Worm (Caenorhabditis elegans) whole organism, L4 larva: ENCODE data around the gene K09G1.2.
A peak's percentile ranks its signal among the peaks of the same experiment; 100 is the strongest.

Source experiments
- F26F4.8 ChIP-seq: fragments of 200-800 bp; sonication (Bioruptor generic); conservative IDR thresholded peaks from 2 replicates; pipeline ENCODE4 v1.3.6; 2022; ENCODE audit warnings: missing genetic modification characterization, missing compliant biosample characterization
- F37D6.2 ChIP-seq: sonication (generic microtip); optimal IDR thresholded peaks from 2 replicates; lab custom pipeline; 2016; ENCODE audit warnings: mild to moderate bottlenecking, missing genetic modification characterization, missing compliant biosample characterization
- F44E2.7 ChIP-seq: fragments of 200-800 bp; sonication (Bioruptor generic); IDR thresholded peaks from 2 replicates; pipeline ENCODE4 v2.1.2; 2022; ENCODE audit warnings: missing genetic modification characterization, missing compliant biosample characterization
- T26A8.4 ChIP-seq: fragments of 200-800 bp; sonication (Bioruptor generic); IDR thresholded peaks from 2 replicates; pipeline ENCODE4 v1.3.6; 2022; ENCODE audit warnings: missing genetic modification characterization, missing compliant biosample characterization
- Y105C5A.15 ChIP-seq: fragments of 200-800 bp; sonication (Bioruptor generic); IDR thresholded peaks from 2 replicates; pipeline ENCODE4 v1.3.6; 2022; ENCODE audit warnings: missing genetic modification characterization, missing compliant biosample characterization
- ZK337.2 ChIP-seq: fragments of 200-800 bp; sonication (Bioruptor generic); IDR thresholded peaks from 2 replicates; pipeline ENCODE4 v1.3.6; 2022; ENCODE audit warnings: missing genetic modification reagents, missing genetic modification characterization, missing compliant biosample characterization
- aha-1 ChIP-seq: fragments of 150-350 bp; peaks from one replicate; lab custom pipeline; 2014; ENCODE audit warnings: missing biosample characterization, missing genetic modification characterization
- aly-2 ChIP-seq: sonication (generic microtip); optimal IDR thresholded peaks from 2 replicates; lab custom pipeline; 2018; ENCODE audit warnings: missing biosample characterization, missing genetic modification characterization
- ama-1 ChIP-seq: fragments of 150-350 bp; optimal IDR thresholded peaks from 2 replicates; lab custom pipeline; 2014; ENCODE audit warnings: inconsistent platforms, mixed read lengths
- arid-1 ChIP-seq: fragments of 200-800 bp; sonication (Bioruptor generic); conservative IDR thresholded peaks from 2 replicates; pipeline ENCODE4 v1.3.6; 2022; ENCODE audit warnings: missing genetic modification reagents, missing genetic modification characterization, missing compliant biosample characterization
- ceh-62 ChIP-seq: sonication (generic microtip); optimal IDR thresholded peaks from 2 replicates; lab custom pipeline; 2017; ENCODE audit warnings: missing biosample characterization, missing genetic modification characterization
- ceh-82 ChIP-seq: sonication (generic microtip); optimal IDR thresholded peaks from 2 replicates; lab custom pipeline; 2017; ENCODE audit warnings: missing biosample characterization, missing genetic modification characterization
- ces-1 ChIP-seq: fragments of 150-350 bp; sonication (generic microtip); optimal IDR thresholded peaks from 4 replicates; lab custom pipeline; 2014; ENCODE audit warnings: missing biosample characterization, missing genetic modification reagents, missing genetic modification characterization
- cey-2 ChIP-seq: sonication (generic microtip); optimal IDR thresholded peaks from 3 replicates; lab custom pipeline; 2017; ENCODE audit warnings: missing genetic modification characterization, mild to moderate bottlenecking, missing compliant biosample characterization, antibody characterized with exemption, borderline replicate concordance; ENCODE audit not compliant: insufficient read depth
- daf-12 ChIP-seq: fragments of 150-350 bp; optimal IDR thresholded peaks from 2 replicates; lab custom pipeline; 2014; ENCODE audit warnings: missing biosample characterization, missing genetic modification reagents, missing genetic modification characterization
- daf-16 ChIP-seq, 3 experiments: sonication (generic microtip); optimal IDR thresholded peaks; 2 replicates each; lab custom pipeline; 2016 to 2017; ENCODE audit warnings: missing genetic modification characterization in 3 of 3, missing genetic modification reagents in 3 of 3, mild to moderate bottlenecking in 2 of 3, missing compliant biosample characterization in 2 of 3, missing biosample characterization in 1 of 3, moderate library complexity in 1 of 3
- dmd-8 ChIP-seq: fragments of 200-800 bp; sonication (Bioruptor generic); IDR thresholded peaks from 2 replicates; pipeline ENCODE4 v1.3.6; 2022; ENCODE audit warnings: missing genetic modification characterization, missing compliant biosample characterization
- dmd-9 ChIP-seq: fragments of 200-800 bp; sonication (Bioruptor generic); IDR thresholded peaks from 2 replicates; pipeline ENCODE4 v1.3.6; 2022; ENCODE audit warnings: missing genetic modification reagents, missing genetic modification characterization, missing compliant biosample characterization
- dve-1 ChIP-seq: sonication (generic microtip); optimal IDR thresholded peaks from 2 replicates; lab custom pipeline; 2017; ENCODE audit warnings: antibody characterized with exemption, mild to moderate bottlenecking, missing genetic modification characterization, missing compliant biosample characterization; ENCODE audit not compliant: insufficient read depth
- fkh-10 ChIP-seq: fragments of 150-350 bp; optimal IDR thresholded peaks from 2 replicates; lab custom pipeline; 2014; ENCODE audit warnings: missing biosample characterization, missing genetic modification reagents, missing genetic modification characterization
- gei-8 ChIP-seq: fragments of 200-800 bp; sonication (Bioruptor generic); optimal IDR thresholded peaks from 2 replicates; lab custom pipeline; 2018; ENCODE audit warnings: mild to moderate bottlenecking, missing genetic modification characterization, missing compliant biosample characterization
- hmg-1.1 ChIP-seq: fragments of 200-800 bp; sonication (Bioruptor generic); IDR thresholded peaks from 2 replicates; pipeline ENCODE4 v1.3.6; 2022; ENCODE audit warnings: missing genetic modification reagents, missing genetic modification characterization, missing compliant biosample characterization
- jun-1 ChIP-seq: fragments of 150-350 bp; optimal IDR thresholded peaks from 2 replicates; lab custom pipeline; 2014; ENCODE audit warnings: missing biosample characterization, missing genetic modification reagents, missing genetic modification characterization
- lin-39 ChIP-seq: fragments of 150-350 bp; optimal IDR thresholded peaks from 2 replicates; lab custom pipeline; 2014; ENCODE audit warnings: missing biosample characterization, missing genetic modification reagents, missing genetic modification characterization
- lir-3 ChIP-seq: sonication (generic microtip); optimal IDR thresholded peaks from 2 replicates; lab custom pipeline; 2016; ENCODE audit warnings: mild to moderate bottlenecking, missing genetic modification characterization, missing compliant biosample characterization
- lsy-2 ChIP-seq, 2 experiments: fragments of 150-350 bp in 1 of 2; sonication (generic microtip) in 1 of 2; optimal IDR thresholded peaks; 2 replicates each; lab custom pipeline; 2014 to 2017; ENCODE audit warnings: missing biosample characterization in 2 of 2, missing genetic modification characterization in 2 of 2
- mdl-1 ChIP-seq, 2 experiments: fragments of 150-350 bp in 1 of 2; sonication (generic microtip) in 1 of 2; optimal IDR thresholded peaks; 2 replicates each; lab custom pipeline; 2014 to 2017; ENCODE audit warnings: missing biosample characterization in 2 of 2, missing genetic modification characterization in 2 of 2
- mep-1 ChIP-seq: fragments of 150-350 bp; sonication (generic microtip); optimal IDR thresholded peaks from 3 replicates; lab custom pipeline; 2014; ENCODE audit warnings: missing biosample characterization, missing genetic modification characterization
- mes-2 ChIP-seq: sonication (generic microtip); optimal IDR thresholded peaks from 2 replicates; lab custom pipeline; 2016; ENCODE audit warnings: missing genotype, mild to moderate bottlenecking, missing genetic modification characterization, missing compliant biosample characterization; ENCODE audit not compliant: poor library complexity, severe bottlenecking
- nhr-111 ChIP-seq: fragments of 200-800 bp; sonication (Bioruptor generic); optimal IDR thresholded peaks from 2 replicates; lab custom pipeline; 2018; ENCODE audit warnings: mild to moderate bottlenecking, missing genetic modification characterization, missing compliant biosample characterization
- nhr-25 ChIP-seq: sonication (generic microtip); optimal IDR thresholded peaks from 2 replicates; lab custom pipeline; 2017; ENCODE audit warnings: missing genetic modification characterization, mild to moderate bottlenecking, missing compliant biosample characterization, antibody characterized with exemption, moderate library complexity, borderline replicate concordance; ENCODE audit not compliant: insufficient read depth
- nhr-28 ChIP-seq: fragments of 150-350 bp; optimal IDR thresholded peaks from 2 replicates; lab custom pipeline; 2014; ENCODE audit warnings: missing biosample characterization, missing genetic modification characterization
- nhr-48 ChIP-seq: sonication (generic microtip); optimal IDR thresholded peaks from 2 replicates; lab custom pipeline; 2016; ENCODE audit warnings: mild to moderate bottlenecking, missing genetic modification characterization, missing compliant biosample characterization
- nhr-6 ChIP-seq: fragments of 150-350 bp; optimal IDR thresholded peaks from 2 replicates; lab custom pipeline; 2014; ENCODE audit warnings: missing biosample characterization, missing genetic modification characterization
- nhr-76 ChIP-seq: fragments of 150-350 bp; optimal IDR thresholded peaks from 2 replicates; lab custom pipeline; 2014; ENCODE audit warnings: missing biosample characterization, missing genetic modification characterization
- nhr-77 ChIP-seq: fragments of 150-350 bp; optimal IDR thresholded peaks from 2 replicates; lab custom pipeline; 2014; ENCODE audit warnings: missing biosample characterization, missing genetic modification characterization
- php-3 ChIP-seq: fragments of 200-800 bp; sonication (Bioruptor generic); IDR thresholded peaks from 2 replicates; pipeline ENCODE4 v1.3.6; 2022; ENCODE audit warnings: missing genetic modification reagents, missing genetic modification characterization, missing compliant biosample characterization
- pqm-1 ChIP-seq: sonication (generic microtip); optimal IDR thresholded peaks from 2 replicates; lab custom pipeline; 2017; ENCODE audit warnings: missing biosample characterization, missing genetic modification characterization
- sdz-12 ChIP-seq: fragments of 200-800 bp; sonication (Bioruptor generic); optimal IDR thresholded peaks from 2 replicates; lab custom pipeline; 2018; ENCODE audit warnings: mild to moderate bottlenecking, missing genetic modification characterization, missing compliant biosample characterization
- set-16 ChIP-seq: fragments of 200-800 bp; sonication (Bioruptor generic); IDR thresholded peaks from 2 replicates; pipeline ENCODE4 v1.3.6; 2022; ENCODE audit warnings: missing genetic modification reagents, missing genetic modification characterization, missing compliant biosample characterization
- skn-1 ChIP-seq: fragments of 150-350 bp; optimal IDR thresholded peaks from 2 replicates; lab custom pipeline; 2014; ENCODE audit warnings: missing biosample characterization, missing genetic modification characterization
- spr-3 ChIP-seq: fragments of 200-800 bp; sonication (Bioruptor generic); optimal IDR thresholded peaks from 2 replicates; lab custom pipeline; 2018; ENCODE audit warnings: mild to moderate bottlenecking, missing genetic modification characterization, missing compliant biosample characterization
- unc-62 ChIP-seq, 3 experiments: fragments of 150-350 bp in 1 of 3; sonication (generic microtip); optimal IDR thresholded peaks in 2 of 3; peaks in 1 of 3; 1 replicate in 1 of 3; 2 replicates in 2 of 3; lab custom pipeline; 2014 to 2017; ENCODE audit warnings: missing biosample characterization in 3 of 3, missing genetic modification characterization in 3 of 3, missing genetic modification reagents in 3 of 3, missing genotype in 1 of 3
- zfp-3 ChIP-seq: fragments of 200-800 bp; sonication (Bioruptor generic); conservative IDR thresholded peaks from 2 replicates; pipeline ENCODE4 v1.3.6; 2022; ENCODE audit warnings: missing genetic modification reagents, missing genetic modification characterization, missing compliant biosample characterization
- zip-11 ChIP-seq: fragments of 200-800 bp; sonication (Bioruptor generic); IDR thresholded peaks from 2 replicates; pipeline ENCODE4 v1.3.6; 2022; ENCODE audit warnings: missing genetic modification characterization, missing compliant biosample characterization
- ztf-7 ChIP-seq: fragments of 150-350 bp; optimal IDR thresholded peaks from 2 replicates; lab custom pipeline; 2014; ENCODE audit warnings: missing biosample characterization, missing genetic modification characterization

Gene K09G1.2

ce11 chrV:9546042-9546581, 44.3 kb upstream of the K09G1.2 start, which contains the start of gene C50F4.6:
Gene C50F4.6 (plus strand): TSS chrV:9546092.
- no peak for TF ChIP-seq dmd-8 (GFP tag; lab: Robert Waterston, UW)
- no peak for TF ChIP-seq gei-8
- TF ChIP-seq lsy-2 (tag; optimal IDR thresholded peaks at IDR 0.05; lab: Kevin White, UChicago) = no peak
- TF ChIP-seq pqm-1 (tag; lab: Kevin White, UChicago) = no peak
- no peak for TF ChIP-seq ceh-62 (tag; lab: Kevin White, UChicago)
- TF ChIP-seq nhr-77 (tag; lab: Kevin White, UChicago) = peak; percentile 9
- TF ChIP-seq nhr-76 (tag; lab: Kevin White, UChicago) = no peak
- peak; percentile 64 for TF ChIP-seq ama-1 (lab: Kevin White, UChicago)
- no peak for TF ChIP-seq fkh-10 (GFP tag; lab: Kevin White, UChicago)
- TF ChIP-seq set-16 (GFP tag; lab: Robert Waterston, UW) = no peak
- peak; percentile 58; the same call in 1 of the 2 replicates for TF ChIP-seq zfp-3 (GFP tag; lab: Robert Waterston, UW)
- no peak for TF ChIP-seq ces-1 (GFP tag; lab: Kevin White, UChicago)
- TF ChIP-seq dve-1 (tag; lab: Kevin White, UChicago) = peak; percentile 0
- peak; percentile 41; the same call in 1 of the 2 replicates for TF ChIP-seq hmg-1.1 (GFP tag; lab: Robert Waterston, UW)
- TF ChIP-seq arid-1 (GFP tag; lab: Robert Waterston, UW) = 0 out of 2 replicates have a peak, but pooled peaks have one; percentile 22

ce11 chrV:9546860-9547269, 43.6 kb upstream of the K09G1.2 start, which contains the start of gene his-37:
Gene his-37 (plus strand): TSS chrV:9547105.
- TF ChIP-seq dmd-9 (GFP tag; lab: Robert Waterston, UW) = peak; percentile 95
- peak; percentile 88 for TF ChIP-seq cey-2
- TF ChIP-seq mep-1 (tag; lab: Kevin White, UChicago) = peak; percentile 99
- TF ChIP-seq skn-1 (tag; lab: Kevin White, UChicago) = peak; percentile 78
- peak; percentile 98 for TF ChIP-seq nhr-6 (tag; lab: Kevin White, UChicago)
- TF ChIP-seq F37D6.2 = peak; percentile 97
- TF ChIP-seq jun-1 = peak; percentile 97
- peak; percentile 61; the same call in 1 of the 2 replicates for TF ChIP-seq Y105C5A.15 (GFP tag; lab: Robert Waterston, UW)
- TF ChIP-seq arid-1 (GFP tag; lab: Robert Waterston, UW) = peak; percentile 92
- TF ChIP-seq F44E2.7 (GFP tag; lab: Robert Waterston, UW) = no peak
- peak; percentile 94 for TF ChIP-seq php-3 (GFP tag; lab: Robert Waterston, UW)
- TF ChIP-seq T26A8.4 = peak; percentile 98
- TF ChIP-seq hmg-1.1 (GFP tag; lab: Robert Waterston, UW) = peak; percentile 97
- no peak for TF ChIP-seq F26F4.8 (GFP tag; lab: Robert Waterston, UW)
- no peak for TF ChIP-seq nhr-111 (GFP tag; lab: Kevin White, UChicago)
- no peak for TF ChIP-seq daf-12 (tag; lab: Kevin White, UChicago)
- TF ChIP-seq sdz-12 (GFP tag; lab: Kevin White, UChicago) = no peak
- peak; percentile 68; the same call in 1 of the 2 replicates for TF ChIP-seq ZK337.2 (GFP tag; lab: Robert Waterston, UW)
- peak; percentile 74 to 97 for TF ChIP-seq mdl-1 (tag; optimal IDR thresholded peaks at IDR 0.05; lab: Kevin White, UChicago)
- TF ChIP-seq ztf-7 (tag; lab: Kevin White, UChicago) = peak; percentile 90
- peak; percentile 100 for TF ChIP-seq aha-1 (tag; lab: Kevin White, UChicago)
- peak; percentile 98 for TF ChIP-seq fkh-10 (GFP tag; lab: Kevin White, UChicago)
- TF ChIP-seq zip-11 (GFP tag; lab: Robert Waterston, UW) = no peak
- peak; percentile 96 for TF ChIP-seq nhr-48 (tag; lab: Kevin White, UChicago)
- no peak for TF ChIP-seq aly-2 (tag; lab: Kevin White, UChicago)
- peak; percentile 51; the same call in 1 of the 2 replicates for TF ChIP-seq set-16 (GFP tag; lab: Robert Waterston, UW)
- no peak for TF ChIP-seq ceh-82 (tag; lab: Kevin White, UChicago)
- TF ChIP-seq mes-2 (tag; lab: Kevin White, UChicago) = peak; percentile 95
- peak; percentile 88 for TF ChIP-seq lir-3
- peak; percentile 46 to 100 for TF ChIP-seq unc-62 (GFP tag; optimal IDR thresholded peaks at IDR 0.05 in 1 of 2; lab: Kevin White, UChicago)
- TF ChIP-seq unc-62 (tag; optimal IDR thresholded peaks at IDR 0.05; lab: Kevin White, UChicago) = no peak
- peak; percentile 62 for TF ChIP-seq lin-39
- peak; percentile 99 for TF ChIP-seq zfp-3 (GFP tag; lab: Robert Waterston, UW)
- TF ChIP-seq daf-16 (GFP tag; optimal IDR thresholded peaks at IDR 0.05; lab: Kevin White, UChicago) = peak; percentile 71 to 96
- peak; percentile 84 for TF ChIP-seq daf-16 (tag; optimal IDR thresholded peaks at IDR 0.05; lab: Kevin White, UChicago)
- TF ChIP-seq nhr-28 (tag; lab: Kevin White, UChicago) = peak; percentile 99
- peak; percentile 85 for TF ChIP-seq nhr-76 (tag; lab: Kevin White, UChicago)
- peak; percentile 98 for TF ChIP-seq nhr-25 (tag; lab: Kevin White, UChicago)
- TF ChIP-seq spr-3 (GFP tag; lab: Kevin White, UChicago) = peak; percentile 89
